Worm (Caenorhabditis elegans) whole organism, L1 larva: ENCODE measurements around the gene R03G8.1.

Experiments
- ama-1 ChIP-seq: fragments of 150-350 bp; optimal IDR thresholded peaks from 2 replicates; lab custom pipeline; 2014
- ceh-90 ChIP-seq: sonication (generic microtip); optimal IDR thresholded peaks from 2 replicates; lab custom pipeline; 2016; ENCODE audit warnings: missing genetic modification characterization, missing compliant biosample characterization
- dpl-1 ChIP-seq, 3 experiments: fragments of 150-350 bp in 2 of 3; sonication (generic microtip) in 1 of 3; optimal IDR thresholded peaks; 2 replicates each; lab custom pipeline; 2014 to 2017; ENCODE audit warnings: missing biosample characterization in 3 of 3, missing genetic modification characterization in 3 of 3, missing genetic modification reagents in 3 of 3
- egl-13 ChIP-seq: sonication (generic microtip); optimal IDR thresholded peaks from 2 replicates; lab custom pipeline; 2016; ENCODE audit warnings: missing genotype, missing genetic modification reagents, missing genetic modification characterization, missing compliant biosample characterization
- egl-27 ChIP-seq, 2 experiments: fragments of 150-350 bp in 1 of 2; sonication (generic microtip); optimal IDR thresholded peaks; 3 replicates each; lab custom pipeline; 2017 to 2018; ENCODE audit warnings: missing biosample characterization in 2 of 2, missing genetic modification characterization in 2 of 2, missing genetic modification reagents in 2 of 2
- elt-3 ChIP-seq, 6 experiments: fragments of 150-350 bp in 1 of 6; sonication (generic microtip); optimal IDR thresholded peaks; 2 replicates each; lab custom pipeline; 2017 to 2018; ENCODE audit warnings: missing biosample characterization in 6 of 6, missing genetic modification characterization in 6 of 6, inconsistent platforms in 1 of 6
- irx-1 ChIP-seq: sonication (generic microtip); optimal IDR thresholded peaks from 2 replicates; lab custom pipeline; 2016; ENCODE audit warnings: missing genetic modification characterization, missing compliant biosample characterization
- lin-35 ChIP-seq, 2 experiments: fragments of 150-350 bp; optimal IDR thresholded peaks; 2 replicates each; lab custom pipeline; 2014; ENCODE audit warnings: missing biosample characterization in 2 of 2, missing genetic modification characterization in 2 of 2, missing genetic modification reagents in 2 of 2
- lsy-2 ChIP-seq, 2 experiments: fragments of 150-350 bp; optimal IDR thresholded peaks; 2 replicates each; lab custom pipeline; 2014; ENCODE audit warnings: missing biosample characterization in 2 of 2, missing genetic modification characterization in 2 of 2
- mdl-1 ChIP-seq, 2 experiments: fragments of 150-350 bp; optimal IDR thresholded peaks; 2 replicates each; lab custom pipeline; 2014 to 2017; ENCODE audit warnings: missing biosample characterization in 2 of 2, missing genetic modification characterization in 2 of 2, inconsistent platforms in 1 of 2
- nhr-20 ChIP-seq: sonication (generic microtip); optimal IDR thresholded peaks from 2 replicates; lab custom pipeline; 2016; ENCODE audit warnings: mild to moderate bottlenecking, missing genetic modification characterization, missing compliant biosample characterization
- nhr-76 ChIP-seq: sonication (generic microtip); optimal IDR thresholded peaks from 2 replicates; lab custom pipeline; 2017; ENCODE audit warnings: missing biosample characterization, missing genetic modification characterization
- pag-3 ChIP-seq: sonication (generic microtip); optimal IDR thresholded peaks from 2 replicates; lab custom pipeline; 2017; ENCODE audit warnings: missing genetic modification characterization, mild to moderate bottlenecking, missing compliant biosample characterization, antibody characterized with exemption, borderline replicate concordance; ENCODE audit not compliant: insufficient read depth
- snu-23 ChIP-seq: sonication (generic microtip); optimal IDR thresholded peaks from 2 replicates; lab custom pipeline; 2016; ENCODE audit warnings: missing genetic modification characterization, missing compliant biosample characterization

- no peak for TF ChIP-seq ama-1 (lab: Kevin White, UChicago)
- TF ChIP-seq irx-1 (tag; lab: Kevin White, UChicago): no peak
- TF ChIP-seq lin-35 (GFP tag; optimal IDR thresholded peaks at IDR 0.05; lab: Kevin White, UChicago): peak; percentile 32 to 71
- peak in 1 of 6 experiments; percentile 61 for TF ChIP-seq elt-3 (tag; optimal IDR thresholded peaks at IDR 0.05; lab: Kevin White, UChicago)
- peak; percentile 69 for TF ChIP-seq snu-23 (GFP tag; lab: Kevin White, UChicago)
- TF ChIP-seq mdl-1 (tag; optimal IDR thresholded peaks at IDR 0.05; lab: Kevin White, UChicago): peak in 1 of 2 experiments; percentile 65
- TF ChIP-seq egl-27 (tag; optimal IDR thresholded peaks at IDR 0.05; lab: Kevin White, UChicago): no peak
- TF ChIP-seq pag-3 (tag; lab: Kevin White, UChicago): no peak
- peak; percentile 83 for TF ChIP-seq nhr-20 (tag; lab: Kevin White, UChicago)
- no peak for TF ChIP-seq ceh-90 (tag; lab: Kevin White, UChicago)
- TF ChIP-seq egl-13 (tag; lab: Kevin White, UChicago): peak; percentile 52
- TF ChIP-seq lsy-2 (tag; optimal IDR thresholded peaks at IDR 0.05; lab: Kevin White, UChicago): peak; percentile 25 to 52
- no peak for TF ChIP-seq nhr-76
- peak in 1 of 3 experiments; percentile 28 for TF ChIP-seq dpl-1 (GFP tag; optimal IDR thresholded peaks at IDR 0.05; lab: Kevin White, UChicago)
Observed at ce11 chrX:13121104-13121503, 36.7 kb downstream of the R03G8.1 start.
